Worm (Caenorhabditis elegans) whole organism, early embryonic: Measurements from ENCODE around the gene Y43F8C.7.

Experiments used
- ama-1 ChIP-seq: fragments of 150-350 bp; optimal IDR thresholded peaks from 2 replicates; lab custom pipeline; 2014
- flt-1 ChIP-seq: fragments of 200-800 bp; sonication (Bioruptor generic); IDR thresholded peaks from 2 replicates; pipeline ENCODE4 v1.3.6; 2022; ENCODE audit warnings: missing genetic modification characterization, missing compliant biosample characterization
- hnd-1 ChIP-seq: sonication (generic microtip); optimal IDR thresholded peaks from 2 replicates; lab custom pipeline; 2016; ENCODE audit warnings: missing genetic modification characterization, missing compliant biosample characterization
- tra-4 ChIP-seq: sonication (generic microtip); optimal IDR thresholded peaks from 2 replicates; lab custom pipeline; 2017; ENCODE audit warnings: missing genetic modification characterization, missing compliant biosample characterization

DNA sequence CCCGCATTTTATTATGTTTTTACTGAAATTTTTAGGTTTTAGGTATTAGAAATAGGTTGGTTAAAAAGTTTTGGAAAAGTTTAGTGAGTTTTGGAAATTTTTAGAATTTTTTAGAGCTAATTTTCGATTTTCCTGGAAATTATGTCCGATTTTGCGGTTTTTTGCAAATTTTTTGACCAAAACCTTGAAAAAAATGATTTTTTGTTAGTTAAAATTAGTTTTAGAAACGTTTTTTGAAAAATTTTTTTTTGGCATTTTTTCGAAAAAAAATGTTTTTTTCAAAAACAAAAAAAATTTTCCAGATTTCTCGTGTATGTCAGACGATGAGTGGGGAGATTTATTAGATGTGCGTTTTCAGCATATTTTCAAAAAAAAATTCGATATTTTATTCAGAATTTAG lies 19.1 kb downstream of the Y43F8C.7 start, which contains the start of gene dyf-19:
- no peak for TF ChIP-seq ama-1 (lab: Kevin White, UChicago)
- TF ChIP-seq tra-4 (tag; lab: Kevin White, UChicago) = no peak
- no peak for TF ChIP-seq hnd-1
- TF ChIP-seq flt-1 (GFP tag; lab: Robert Waterston, UW) = no peak
